Fruit fly (Drosophila melanogaster): Measurements from ENCODE around the gene Grip163.

Gene Grip163

dm6 chr3L:12021903-12022302 lies 24.0 kb upstream of the Grip163 start:
- TF ChIP-seq CG2199 (GFP tag; IDR thresholded peaks at IDR 0.05) (peak; percentile 98), CG8359 (GFP tag; optimal IDR thresholded peaks at IDR 0.05; ENCODE audit: borderline replicate concordance) (peak; percentile 99), odd (GFP tag; optimal IDR thresholded peaks at IDR 0.05) (no peak), yki (optimal IDR thresholded peaks at IDR 0.05) (no peak), Awh (GFP tag; IDR thresholded peaks at IDR 0.05) (peak; percentile 58; the same call in 1 of the 2 replicates), CTCF (GFP tag; optimal IDR thresholded peaks at IDR 0.05) (peak; percentile 88)

dm6 chr3L:12016186-12016585 lies 18.2 kb upstream of the Grip163 start:
- TF ChIP-seq Drgx (GFP tag; IDR thresholded peaks at IDR 0.05) (peak; percentile 71), chinmo (GFP tag; IDR thresholded peaks at IDR 0.05; ENCODE audit: partially characterized antibody) (no peak), MTF-1 (GFP tag; optimal IDR thresholded peaks at IDR 0.05; ENCODE audit: borderline replicate concordance) (no peak), slou (GFP tag; optimal IDR thresholded peaks at IDR 0.05) (no peak), Stat92E (GFP tag; optimal IDR thresholded peaks at IDR 0.05) (no peak), Chrac-16 (GFP tag; optimal IDR thresholded peaks at IDR 0.05) (no peak), corto (GFP tag; optimal IDR thresholded peaks at IDR 0.05) (peak; percentile 10), Adf1 (GFP tag; IDR thresholded peaks at IDR 0.05) (no peak), lbe (GFP tag; optimal IDR thresholded peaks at IDR 0.05) (peak; percentile 54), CG1602 (GFP tag; optimal IDR thresholded peaks at IDR 0.05) (no peak)

dm6 chr3L:12014272-12014671 lies 16.3 kb upstream of the Grip163 start:
- TF ChIP-seq CG12391 (tag; optimal IDR thresholded peaks at IDR 0.05) (no peak), run (tag; optimal IDR thresholded peaks at IDR 0.05) (no peak), Ets65A (GFP tag) (peak; percentile 45), nom (GFP tag; optimal IDR thresholded peaks at IDR 0.05) (peak; percentile 74), Hmr (GFP tag; optimal IDR thresholded peaks at IDR 0.05) (no peak), tna (GFP tag; IDR thresholded peaks at IDR 0.05; ENCODE audit: partially characterized antibody) (no peak), NFAT (GFP tag; IDR thresholded peaks at IDR 0.05) (no peak)

dm6 chr3L:12013698-12014097 lies 15.8 kb upstream of the Grip163 start:
- TF ChIP-seq oc (tag; optimal IDR thresholded peaks at IDR 0.05) (no peak), MBD-R2 (GFP tag; IDR thresholded peaks at IDR 0.05) (no peak), pzg (GFP tag; optimal IDR thresholded peaks at IDR 0.05) (no peak), CG1602 (GFP tag; optimal IDR thresholded peaks at IDR 0.05) (no peak), pfk (GFP tag; optimal IDR thresholded peaks at IDR 0.05) (no peak), sisA (GFP tag; IDR thresholded peaks at IDR 0.05) (no peak), Elba2 (GFP tag; optimal IDR thresholded peaks at IDR 0.05) (no peak), B-H2 (GFP tag; optimal IDR thresholded peaks at IDR 0.05) (no peak), abd-A (tag; optimal IDR thresholded peaks at IDR 0.05) (no peak), CG12236 (GFP tag; optimal IDR thresholded peaks at IDR 0.05) (no peak), cwo (GFP tag; optimal IDR thresholded peaks at IDR 0.05) (no peak), trem (tag; optimal IDR thresholded peaks at IDR 0.05) (no peak), da (GFP tag; optimal IDR thresholded peaks at IDR 0.05) (no peak), CG11696 (GFP tag; IDR thresholded peaks at IDR 0.05) (no peak), cas (GFP tag; IDR thresholded peaks at IDR 0.05) (no peak), CG18011 (GFP tag; optimal IDR thresholded peaks at IDR 0.05) (no peak), Nf-YA (GFP tag; IDR thresholded peaks at IDR 0.05) (no peak), CG7745 (tag; optimal IDR thresholded peaks at IDR 0.05) (no peak), insv (GFP tag; optimal IDR thresholded peaks at IDR 0.05) (no peak), NfI (GFP tag; optimal IDR thresholded peaks at IDR 0.05) (no peak)
